Worm (Caenorhabditis elegans): ENCODE data around the gene Y73F8A.36.

- TF ChIP-seq grh-1 (GFP tag; IDR thresholded peaks at IDR 0.05), result no peak
- no peak for TF ChIP-seq mep-1 (tag; optimal IDR thresholded peaks at IDR 0.05)
- no peak for TF ChIP-seq pax-3 (tag; optimal IDR thresholded peaks at IDR 0.05)
- no peak for TF ChIP-seq ztf-11 (tag; optimal IDR thresholded peaks at IDR 0.05)
- TF ChIP-seq nhr-19 (GFP tag; conservative IDR thresholded peaks at IDR 0.05), result no peak
- no peak for TF ChIP-seq nhr-237 (tag; optimal IDR thresholded peaks at IDR 0.05)
Observed at ce11 chrIV:15252157-15252556, 6.4 kb downstream of the Y73F8A.36 start, which contains the start of gene srj-42.
